Fruit fly (Drosophila melanogaster) whole organism, pupa: Measurements from ENCODE around the gene Dad1.

ENCODE experiments used
- CG17806 ChIP-seq: fragments of 200-800 bp; sonication (Bioruptor generic); optimal IDR thresholded peaks from 2 replicates; lab custom pipeline; 2018; ENCODE audit warnings: missing biosample characterization, mild to moderate bottlenecking, missing genetic modification characterization, moderate library complexity
- CG4496 ChIP-seq: fragments of 200-800 bp; sonication (Bioruptor generic); IDR thresholded peaks from 3 replicates; pipeline ENCODE4 v1.3.6; 2022; ENCODE audit warnings: missing biosample characterization, missing genetic modification characterization
- CG9948 ChIP-seq: fragments of 200-800 bp; sonication (Bioruptor generic); optimal IDR thresholded peaks from 2 replicates; lab custom pipeline; 2018; ENCODE audit warnings: missing biosample characterization, mild to moderate bottlenecking, missing genetic modification characterization, moderate library complexity
- EcR ChIP-seq: fragments of 200-800 bp; sonication (Bioruptor generic); optimal IDR thresholded peaks from 3 replicates; lab custom pipeline; 2019; ENCODE audit warnings: missing biosample characterization, missing genetic modification characterization, mild to moderate bottlenecking, moderate library complexity, missing genetic modification reagents
- Ets98B ChIP-seq: fragments of 200-800 bp; sonication (Bioruptor generic); IDR thresholded peaks from 2 replicates; pipeline ENCODE4 v1.3.6; 2022; ENCODE audit warnings: missing biosample characterization, missing genetic modification characterization
- Pif1A ChIP-seq: fragments of 200-800 bp; sonication (Bioruptor generic); optimal IDR thresholded peaks from 3 replicates; lab custom pipeline; 2016; ENCODE audit warnings: missing biosample characterization, missing genetic modification characterization

DNA sequence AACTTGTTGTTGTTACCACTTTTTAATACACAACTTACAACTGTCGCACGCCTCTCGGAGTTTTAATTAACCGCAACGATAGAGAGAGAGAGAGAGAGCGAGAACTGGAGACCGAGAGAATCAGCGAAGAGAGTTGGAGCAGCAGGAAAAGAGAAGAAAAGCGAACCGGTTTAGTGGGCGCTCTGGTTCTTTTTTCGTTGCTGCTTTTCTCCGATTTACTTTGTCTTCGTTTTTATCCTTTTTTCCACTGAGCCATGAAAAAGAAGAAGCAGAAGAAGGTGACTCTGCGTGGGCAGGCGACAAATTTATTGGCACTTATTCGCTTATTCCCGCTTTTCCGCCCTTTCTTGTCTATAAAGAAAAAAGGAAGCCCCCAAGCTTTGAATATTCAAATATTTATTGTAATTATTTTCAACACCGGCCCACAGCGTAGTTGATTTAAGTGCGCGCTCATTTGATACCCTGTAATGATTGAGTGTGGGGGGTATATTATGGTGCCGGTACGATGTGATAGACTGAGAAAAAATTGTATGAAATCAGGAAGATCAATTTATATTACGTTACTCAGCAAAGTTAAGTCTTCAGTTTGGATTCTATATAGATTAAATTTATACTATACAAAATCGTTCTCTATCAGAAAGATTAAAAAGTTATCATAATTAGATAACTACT, 36.5 kb upstream of the Dad1 start:
- TF ChIP-seq Ets98B (GFP tag; lab: Robert Waterston, UW): no peak
- peak; percentile 24 for TF ChIP-seq CG17806 (tag; lab: Kevin White, UChicago)
- peak; percentile 31 for TF ChIP-seq EcR (GFP tag; lab: Kevin White, UChicago)
- TF ChIP-seq CG4496 (GFP tag; lab: Robert Waterston, UW): peak; percentile 57; the same call in 1 of the 3 replicates
- peak; percentile 47 for TF ChIP-seq Pif1A
- TF ChIP-seq CG9948 (tag; lab: Kevin White, UChicago): no peak
